Fruit fly (Drosophila melanogaster): ENCODE measurements around the gene CG33764.

Gene CG33764

DNA sequence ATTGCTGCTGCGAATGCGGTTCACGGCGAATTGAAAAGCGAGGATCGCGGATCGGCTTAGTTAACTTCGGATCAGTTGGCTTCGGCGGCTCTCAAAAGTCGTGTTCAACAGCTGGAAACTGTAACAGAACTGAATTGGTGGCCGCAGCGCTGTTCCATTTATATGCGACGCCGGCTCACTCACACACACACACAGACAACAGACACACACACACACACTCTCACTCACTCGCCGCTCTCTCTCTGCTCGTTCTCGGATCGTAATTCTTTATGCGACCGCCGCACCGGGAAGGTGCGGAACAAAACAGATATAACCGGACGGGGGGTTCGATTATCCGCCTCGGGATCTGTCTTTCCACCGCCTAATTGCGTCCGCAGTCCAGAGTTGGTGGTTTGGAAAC lies 40.1 kb downstream of the CG33764 start, which contains the start of gene CG46460 (continued):
- TF ChIP-seq Hand (GFP tag; optimal IDR thresholded peaks at IDR 0.05) (no peak), CG12744 (GFP tag; optimal IDR thresholded peaks at IDR 0.05) (no peak), Ets97D (GFP tag; optimal IDR thresholded peaks at IDR 0.05) (no peak), CG8944 (GFP tag; optimal IDR thresholded peaks at IDR 0.05) (no peak), MBD-R2 (GFP tag; IDR thresholded peaks at IDR 0.05) (no peak), slp2 (GFP tag; optimal IDR thresholded peaks at IDR 0.05) (no peak), CG6765 (GFP tag; optimal IDR thresholded peaks at IDR 0.05) (no peak), CG10321 (GFP tag; IDR thresholded peaks at IDR 0.05) (no peak), D19B (GFP tag; optimal IDR thresholded peaks at IDR 0.05) (no peak), mld (GFP tag; IDR thresholded peaks at IDR 0.05; ENCODE audit: partially characterized antibody) (no peak), CG4730 (GFP tag; IDR thresholded peaks at IDR 0.05) (no peak), Rx (GFP tag; IDR thresholded peaks at IDR 0.05) (no peak), Lim3 (GFP tag; IDR thresholded peaks at IDR 0.05) (no peak), Optix (GFP tag; IDR thresholded peaks at IDR 0.05) (no peak), HLH54F (GFP tag; optimal IDR thresholded peaks at IDR 0.05) (no peak), Dp (GFP tag; optimal IDR thresholded peaks at IDR 0.05) (no peak), Neu2 (GFP tag; optimal IDR thresholded peaks at IDR 0.05; ENCODE audit: borderline replicate concordance) (no peak), Sry-δ (GFP tag; optimal IDR thresholded peaks at IDR 0.05) (no peak), CG30403 (GFP tag; optimal IDR thresholded peaks at IDR 0.05) (no peak), CG4854 (GFP tag; optimal IDR thresholded peaks at IDR 0.05) (no peak), grn (GFP tag; optimal IDR thresholded peaks at IDR 0.05) (no peak), onecut (GFP tag; IDR thresholded peaks at IDR 0.05) (no peak), CG11398 (GFP tag; optimal IDR thresholded peaks at IDR 0.05) (no peak), danr (GFP tag; IDR thresholded peaks at IDR 0.05) (no peak), CG32532 (GFP tag; IDR thresholded peaks at IDR 0.05) (no peak), CG6175 (GFP tag; IDR thresholded peaks at IDR 0.05) (no peak), gce (GFP tag; IDR thresholded peaks at IDR 0.05) (no peak), so (GFP tag; IDR thresholded peaks at IDR 0.05) (peak; percentile 67; the same call in 2 of the 3 replicates), tgo (GFP tag; IDR thresholded peaks at IDR 0.05) (no peak), CG2875 (GFP tag; optimal IDR thresholded peaks at IDR 0.05) (no peak), CG3838 (GFP tag; optimal IDR thresholded peaks at IDR 0.05) (no peak), ab (GFP tag; optimal IDR thresholded peaks at IDR 0.05) (no peak), gsb (GFP tag; IDR thresholded peaks at IDR 0.05) (no peak), CG34376 (GFP tag; optimal IDR thresholded peaks at IDR 0.05) (peak; percentile 6), fd3F (GFP tag; optimal IDR thresholded peaks at IDR 0.05) (no peak), CG13624 (GFP tag; optimal IDR thresholded peaks at IDR 0.05) (no peak), CG30020 (tag; optimal IDR thresholded peaks at IDR 0.05) (no peak), CG14965 (GFP tag; optimal IDR thresholded peaks at IDR 0.05; ENCODE audit: borderline replicate concordance) (no peak), CG10979 (tag; optimal IDR thresholded peaks at IDR 0.05) (no peak), her (GFP tag; optimal IDR thresholded peaks at IDR 0.05) (peak; percentile 1), CG7987 (GFP tag; optimal IDR thresholded peaks at IDR 0.05) (no peak), HLH3B (GFP tag; IDR thresholded peaks at IDR 0.05) (no peak), oc (tag; optimal IDR thresholded peaks at IDR 0.05) (peak; percentile 43), Asciz (GFP tag; optimal IDR thresholded peaks at IDR 0.05) (no peak), Tbp (GFP tag; optimal IDR thresholded peaks at IDR 0.05) (no peak), CG15011 (GFP tag; optimal IDR thresholded peaks at IDR 0.05) (no peak), ham (GFP tag; IDR thresholded peaks at IDR 0.05) (no peak), CG3407 (GFP tag; optimal IDR thresholded peaks at IDR 0.05) (no peak), CG15696 (tag; optimal IDR thresholded peaks at IDR 0.05) (no peak), psq (GFP tag; optimal IDR thresholded peaks at IDR 0.05) (no peak), lola (GFP tag; optimal IDR thresholded peaks at IDR 0.05) (no peak), sisA (GFP tag; IDR thresholded peaks at IDR 0.05) (no peak), CG17186 (GFP tag; optimal IDR thresholded peaks at IDR 0.05) (no peak)
